Worm (Caenorhabditis elegans) whole organism, late embryonic: ENCODE data around the gene cyp-44A1.

Source experiments
- C38D4.7 ChIP-seq: fragments of 200-800 bp; sonication (Bioruptor generic); optimal IDR thresholded peaks from 2 replicates; lab custom pipeline; 2018; ENCODE audit warnings: mild to moderate bottlenecking, missing genetic modification characterization, moderate library complexity, missing compliant biosample characterization
- ama-1 ChIP-seq: fragments of 150-350 bp; optimal IDR thresholded peaks from 2 replicates; lab custom pipeline; 2014
- dve-1 ChIP-seq: sonication (generic microtip); optimal IDR thresholded peaks from 2 replicates; lab custom pipeline; 2017; ENCODE audit warnings: antibody characterized with exemption, mild to moderate bottlenecking, missing genetic modification characterization, missing compliant biosample characterization
- ets-4 ChIP-seq: sonication (generic microtip); optimal IDR thresholded peaks from 2 replicates; lab custom pipeline; 2016; ENCODE audit warnings: missing genetic modification characterization, missing compliant biosample characterization
- fkh-10 ChIP-seq: fragments of 150-350 bp; optimal IDR thresholded peaks from 2 replicates; lab custom pipeline; 2014; ENCODE audit warnings: missing biosample characterization, missing genetic modification reagents, missing genetic modification characterization
- lim-6 ChIP-seq: sonication (generic microtip); optimal IDR thresholded peaks from 2 replicates; lab custom pipeline; 2016; ENCODE audit warnings: missing genetic modification characterization, missing compliant biosample characterization
- nhr-232 ChIP-seq: sonication (generic microtip); optimal IDR thresholded peaks from 2 replicates; lab custom pipeline; 2016; ENCODE audit warnings: missing genetic modification characterization, missing compliant biosample characterization
- pha-2 ChIP-seq: sonication (generic microtip); optimal IDR thresholded peaks from 2 replicates; lab custom pipeline; 2017; ENCODE audit warnings: mild to moderate bottlenecking, missing genetic modification characterization, missing compliant biosample characterization
- pqm-1 ChIP-seq: sonication (generic microtip); optimal IDR thresholded peaks from 2 replicates; lab custom pipeline; 2016; ENCODE audit warnings: missing genetic modification characterization, missing compliant biosample characterization
- pros-1 ChIP-seq: fragments of 150-350 bp; optimal IDR thresholded peaks from 2 replicates; lab custom pipeline; 2014; ENCODE audit warnings: missing biosample characterization, missing genetic modification reagents, missing genetic modification characterization
- rnt-1 ChIP-seq: sonication (generic microtip); optimal IDR thresholded peaks from 2 replicates; lab custom pipeline; 2016; ENCODE audit warnings: missing genetic modification characterization, missing compliant biosample characterization
- tbx-2 ChIP-seq: sonication (generic microtip); optimal IDR thresholded peaks from 2 replicates; lab custom pipeline; 2016; ENCODE audit warnings: missing genetic modification characterization, missing compliant biosample characterization

DNA sequence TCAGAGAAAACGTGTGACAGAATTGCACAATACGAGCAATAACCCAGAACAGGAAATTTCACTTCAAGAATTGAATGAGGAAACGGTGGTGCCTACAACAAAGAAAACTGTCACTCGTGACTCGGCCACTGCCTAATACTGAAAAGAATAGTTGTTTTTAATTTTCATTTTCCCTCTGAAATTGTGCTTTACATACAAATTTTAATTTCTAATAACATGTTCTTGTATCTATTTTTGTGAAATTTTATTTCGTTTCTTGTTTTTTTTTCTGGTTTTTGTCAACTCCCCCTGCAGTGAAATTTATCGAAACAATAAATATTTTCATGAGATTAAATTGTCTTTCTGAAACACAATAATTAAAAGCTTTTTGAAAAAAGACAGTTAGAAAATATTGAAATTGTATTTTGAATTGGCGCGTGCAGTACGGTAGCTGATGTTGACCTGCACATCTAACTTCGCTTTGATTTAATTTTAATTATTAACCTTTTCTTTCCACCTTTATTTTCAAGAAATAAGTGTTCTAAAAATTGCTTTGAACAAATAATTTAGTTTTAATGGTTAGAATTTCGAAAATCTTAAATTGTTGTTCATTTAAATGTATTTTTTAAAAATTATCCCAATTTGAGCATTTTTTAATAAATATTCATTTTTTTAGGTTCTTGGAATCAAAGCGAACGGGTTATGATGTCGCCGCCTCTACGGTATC is 48.0 kb upstream of the cyp-44A1 start, which contains the start of gene daz-1:
- TF ChIP-seq fkh-10 (GFP tag; lab: Kevin White, UChicago), result no peak
- no peak for TF ChIP-seq C38D4.7 (GFP tag; lab: Kevin White, UChicago)
- TF ChIP-seq tbx-2 (tag; lab: Kevin White, UChicago), result no peak
- no peak for TF ChIP-seq dve-1 (tag; lab: Kevin White, UChicago)
- TF ChIP-seq ets-4, result no peak
- no peak for TF ChIP-seq pros-1 (tag; lab: Kevin White, UChicago)
- TF ChIP-seq pqm-1 (tag; lab: Kevin White, UChicago), result no peak
- TF ChIP-seq ama-1 (lab: Kevin White, UChicago), result no peak
- no peak for TF ChIP-seq lim-6 (tag; lab: Kevin White, UChicago)
- no peak for TF ChIP-seq rnt-1 (tag; lab: Kevin White, UChicago)
- TF ChIP-seq pha-2, result no peak
- TF ChIP-seq nhr-232 (tag; lab: Kevin White, UChicago), result no peak
